Fruit fly (Drosophila melanogaster) whole organism, embryonic: ENCODE measurements around the gene CG43072.

Experiments
- Blimp-1 ChIP-seq: fragments of 200-800 bp; sonication (Bioruptor generic); optimal IDR thresholded peaks from 3 replicates; lab custom pipeline; 2018; ENCODE audit warnings: missing biosample characterization, missing genetic modification characterization, mild to moderate bottlenecking, moderate library complexity, missing genetic modification reagents
- CG1024 ChIP-seq: fragments of 200-800 bp; sonication (Bioruptor generic); IDR thresholded peaks from 2 replicates; pipeline ENCODE4 v1.3.6; 2022; ENCODE audit warnings: missing biosample characterization, missing genetic modification characterization
- CG10654 ChIP-seq: fragments of 200-800 bp; sonication (Bioruptor generic); optimal IDR thresholded peaks from 2 replicates; lab custom pipeline; 2016; ENCODE audit warnings: missing biosample characterization, missing genetic modification characterization
- CG11456 ChIP-seq: fragments of 200-800 bp; sonication (Bioruptor generic); IDR thresholded peaks from 3 replicates; pipeline ENCODE4 v1.3.6; 2022; ENCODE audit warnings: missing biosample characterization, missing genetic modification characterization
- CG12391 ChIP-seq: fragments of 200-800 bp; sonication (Bioruptor generic); optimal IDR thresholded peaks from 3 replicates; lab custom pipeline; 2018; ENCODE audit warnings: missing biosample characterization, mild to moderate bottlenecking, missing genetic modification characterization, moderate library complexity
- CG13894 ChIP-seq: fragments of 200-800 bp; sonication (Bioruptor generic); optimal IDR thresholded peaks from 3 replicates; lab custom pipeline; 2018; ENCODE audit warnings: missing biosample characterization, mild to moderate bottlenecking, missing genetic modification characterization, moderate library complexity
- CG15514 ChIP-seq: fragments of 200-800 bp; sonication (Bioruptor generic); optimal IDR thresholded peaks from 3 replicates; lab custom pipeline; 2017; ENCODE audit warnings: missing biosample characterization, missing genetic modification characterization, mild to moderate bottlenecking, moderate library complexity, missing genetic modification reagents
- CG16813 ChIP-seq: fragments of 200-800 bp; sonication (Bioruptor generic); IDR thresholded peaks from 3 replicates; pipeline ENCODE4 v1.3.6; 2022; ENCODE audit warnings: missing biosample characterization, missing genetic modification characterization; ENCODE audit not compliant: partially characterized antibody
- CG17186 ChIP-seq: fragments of 200-800 bp; sonication (Bioruptor generic); optimal IDR thresholded peaks from 3 replicates; lab custom pipeline; 2017; ENCODE audit warnings: missing biosample characterization, missing genetic modification reagents, missing genetic modification characterization
- CG17361 ChIP-seq: fragments of 200-800 bp; sonication (Bioruptor generic); IDR thresholded peaks from 3 replicates; pipeline ENCODE4 v1.3.6; 2022; ENCODE audit warnings: missing biosample characterization, missing genetic modification characterization
- CG17802 ChIP-seq: fragments of 200-800 bp; sonication (Bioruptor generic); optimal IDR thresholded peaks from 2 replicates; lab custom pipeline; 2018; ENCODE audit warnings: missing biosample characterization, mild to moderate bottlenecking, missing genetic modification characterization, moderate library complexity
- CG17912 ChIP-seq: fragments of 200-800 bp; sonication (Bioruptor generic); optimal IDR thresholded peaks from 2 replicates; lab custom pipeline; 2018; ENCODE audit warnings: missing biosample characterization, mild to moderate bottlenecking, missing genetic modification characterization
- CG2875 ChIP-seq: fragments of 200-800 bp; sonication (Bioruptor generic); optimal IDR thresholded peaks from 2 replicates; lab custom pipeline; 2017; ENCODE audit warnings: missing biosample characterization, mild to moderate bottlenecking, missing genetic modification characterization, missing genetic modification reagents
- CG32532 ChIP-seq: fragments of 200-800 bp; sonication (Bioruptor generic); IDR thresholded peaks from 2 replicates; pipeline ENCODE4 v1.3.6; 2022; ENCODE audit warnings: missing biosample characterization, missing genetic modification characterization
- CG3407 ChIP-seq: fragments of 200-800 bp; sonication (Bioruptor generic); optimal IDR thresholded peaks from 2 replicates; lab custom pipeline; 2018; ENCODE audit warnings: missing biosample characterization, mild to moderate bottlenecking, missing genetic modification characterization
- CG3838 ChIP-seq: fragments of 200-800 bp; sonication (Bioruptor generic); optimal IDR thresholded peaks from 3 replicates; lab custom pipeline; 2016; ENCODE audit warnings: missing biosample characterization, missing genetic modification characterization
- CG42726 ChIP-seq: fragments of 200-800 bp; sonication (Bioruptor generic); IDR thresholded peaks from 2 replicates; pipeline ENCODE4 v1.3.6; 2022; ENCODE audit warnings: missing biosample characterization, missing genetic modification characterization; ENCODE audit not compliant: partially characterized antibody
- CG43689 ChIP-seq: fragments of 200-800 bp; sonication (Bioruptor generic); IDR thresholded peaks from 2 replicates; pipeline ENCODE4 v1.3.6; 2022; ENCODE audit warnings: missing biosample characterization, missing genetic modification characterization
- CG4404 ChIP-seq: fragments of 200-800 bp; sonication (Bioruptor generic); IDR thresholded peaks from 2 replicates; pipeline ENCODE4 v1.3.6; 2022; ENCODE audit warnings: missing biosample characterization, missing genetic modification characterization
- CG4617 ChIP-seq: fragments of 200-800 bp; sonication (Bioruptor generic); optimal IDR thresholded peaks from 3 replicates; lab custom pipeline; 2016; ENCODE audit warnings: missing biosample characterization, missing genetic modification characterization, borderline replicate concordance
- CG6683 ChIP-seq: fragments of 200-800 bp; sonication (Bioruptor generic); optimal IDR thresholded peaks from 2 replicates; lab custom pipeline; 2017; ENCODE audit warnings: missing biosample characterization, mild to moderate bottlenecking, missing genetic modification characterization, missing genetic modification reagents
- CG8478 ChIP-seq: fragments of >200 bp; optimal IDR thresholded peaks from 2 replicates; lab custom pipeline; 2018
- CG9817 ChIP-seq: fragments of 200-800 bp; sonication (Bioruptor generic); optimal IDR thresholded peaks from 2 replicates; lab custom pipeline; 2018; ENCODE audit warnings: missing biosample characterization, mild to moderate bottlenecking, missing genetic modification characterization, moderate library complexity
- CHES-1-like ChIP-seq: fragments of 200-800 bp; sonication (Bioruptor generic); optimal IDR thresholded peaks from 2 replicates; lab custom pipeline; 2016; ENCODE audit warnings: missing biosample characterization, missing genetic modification characterization
- Fer1 ChIP-seq: fragments of 200-800 bp; sonication (Bioruptor generic); optimal IDR thresholded peaks from 2 replicates; lab custom pipeline; 2017; ENCODE audit warnings: missing biosample characterization, mild to moderate bottlenecking, missing genetic modification characterization
- Hmr ChIP-seq: fragments of 200-800 bp; sonication (Bioruptor generic); optimal IDR thresholded peaks from 3 replicates; lab custom pipeline; 2017; ENCODE audit warnings: mild to moderate bottlenecking, missing biosample characterization, missing genetic modification reagents, missing genetic modification characterization
- Hr51 ChIP-seq, 2 experiments: fragments of 200-800 bp; sonication (Bioruptor generic); optimal IDR thresholded peaks; 2 replicates in 1 of 2; 3 replicates in 1 of 2; lab custom pipeline; 2016 to 2018; ENCODE audit warnings: missing biosample characterization in 2 of 2, missing genetic modification characterization in 2 of 2, mild to moderate bottlenecking in 1 of 2, moderate library complexity in 1 of 2
- Myb ChIP-seq: fragments of 200-800 bp; sonication (Bioruptor generic); optimal IDR thresholded peaks from 2 replicates; lab custom pipeline; 2016; ENCODE audit warnings: missing biosample characterization, missing genetic modification characterization
- NFAT ChIP-seq: fragments of 200-800 bp; sonication (Bioruptor generic); IDR thresholded peaks from 2 replicates; pipeline ENCODE4 v1.3.6; 2022; ENCODE audit warnings: missing biosample characterization, missing genetic modification characterization
- Rfx ChIP-seq: fragments of 200-800 bp; sonication (Bioruptor generic); IDR thresholded peaks from 2 replicates; pipeline ENCODE4 v1.3.6; 2022; ENCODE audit warnings: missing biosample characterization, missing genetic modification characterization
- Trl ChIP-seq, 3 experiments: fragments of >200 bp in 2 of 3; fragments of 200-800 bp in 1 of 3; sonication (Bioruptor generic) in 1 of 3; optimal IDR thresholded peaks; 2 replicates in 1 of 3; 3 replicates in 2 of 3; lab custom pipeline; 2016 to 2017; ENCODE audit warnings: missing biosample characterization in 1 of 3, missing genetic modification characterization in 1 of 3
- abd-A ChIP-seq: fragments of 200-800 bp; sonication (Bioruptor generic); optimal IDR thresholded peaks from 3 replicates; lab custom pipeline; 2019; ENCODE audit warnings: missing biosample characterization, mild to moderate bottlenecking, missing genetic modification characterization, moderate library complexity
- cg ChIP-seq: fragments of 200-800 bp; sonication (Bioruptor generic); optimal IDR thresholded peaks from 3 replicates; lab custom pipeline; 2019; ENCODE audit warnings: missing biosample characterization, mild to moderate bottlenecking, missing genetic modification characterization, moderate library complexity
- chinmo ChIP-seq: fragments of 200-800 bp; sonication (Bioruptor generic); IDR thresholded peaks from 4 replicates; pipeline ENCODE4 v1.3.6; 2022; ENCODE audit warnings: missing biosample characterization, missing genetic modification characterization; ENCODE audit not compliant: partially characterized antibody
- chm ChIP-seq: fragments of 200-800 bp; sonication (Bioruptor generic); IDR thresholded peaks from 2 replicates; pipeline ENCODE4 v1.3.6; 2022; ENCODE audit warnings: missing biosample characterization, missing genetic modification characterization
- crol ChIP-seq: fragments of 200-800 bp; sonication (Bioruptor generic); IDR thresholded peaks from 2 replicates; pipeline ENCODE4 v1.3.6; 2022; ENCODE audit warnings: missing biosample characterization, missing genetic modification characterization
- disco-r ChIP-seq: fragments of 200-800 bp; sonication (Bioruptor generic); optimal IDR thresholded peaks from 2 replicates; lab custom pipeline; 2016; ENCODE audit warnings: missing biosample characterization, missing genetic modification characterization
- h ChIP-seq: fragments of >200 bp; optimal IDR thresholded peaks from 2 replicates; lab custom pipeline; 2017
- ham ChIP-seq: fragments of 200-800 bp; sonication (Bioruptor generic); IDR thresholded peaks from 2 replicates; pipeline ENCODE4 v1.3.6; 2022; ENCODE audit warnings: missing biosample characterization, missing genetic modification characterization
- jigr1 ChIP-seq: fragments of 200-800 bp; sonication (Bioruptor generic); IDR thresholded peaks from 3 replicates; pipeline ENCODE4 v1.3.6; 2022; ENCODE audit warnings: missing biosample characterization, missing genetic modification characterization
- lbe ChIP-seq: fragments of 200-800 bp; sonication (Bioruptor generic); optimal IDR thresholded peaks from 2 replicates; lab custom pipeline; 2016; ENCODE audit warnings: missing biosample characterization, mild to moderate bottlenecking, missing genetic modification characterization
- mam ChIP-seq: fragments of 200-800 bp; sonication (Bioruptor generic); optimal IDR thresholded peaks from 3 replicates; lab custom pipeline; 2016; ENCODE audit warnings: missing biosample characterization, missing genetic modification characterization
- nom ChIP-seq: fragments of 200-800 bp; sonication (Bioruptor generic); optimal IDR thresholded peaks from 2 replicates; lab custom pipeline; 2017; ENCODE audit warnings: missing biosample characterization, missing genetic modification characterization, mild to moderate bottlenecking, moderate library complexity, missing genetic modification reagents
- p53 ChIP-seq: fragments of 200-800 bp; sonication (Bioruptor generic); optimal IDR thresholded peaks from 2 replicates; lab custom pipeline; 2016; ENCODE audit warnings: missing biosample characterization, missing genetic modification characterization
- phol ChIP-seq: fragments of 200-800 bp; sonication (Bioruptor generic); optimal IDR thresholded peaks from 3 replicates; lab custom pipeline; 2018; ENCODE audit warnings: missing biosample characterization, mild to moderate bottlenecking, missing genetic modification characterization, moderate library complexity
- pita ChIP-seq: fragments of 200-800 bp; sonication (Bioruptor generic); optimal IDR thresholded peaks from 2 replicates; lab custom pipeline; 2017; ENCODE audit warnings: missing biosample characterization, mild to moderate bottlenecking, missing genetic modification characterization
- sens ChIP-seq: fragments of 200-800 bp; sonication (Bioruptor generic); peaks from one replicate; lab custom pipeline; 2016; ENCODE audit warnings: missing biosample characterization, missing genetic modification characterization
- slbo ChIP-seq: fragments of 200-800 bp; sonication (Bioruptor generic); IDR thresholded peaks from 2 replicates; pipeline ENCODE4 v1.3.6; 2022; ENCODE audit warnings: missing biosample characterization, missing genetic modification characterization
- slou ChIP-seq: fragments of 200-800 bp; sonication (Bioruptor generic); optimal IDR thresholded peaks from 3 replicates; lab custom pipeline; 2016; ENCODE audit warnings: missing biosample characterization, missing genetic modification characterization
- sob ChIP-seq: fragments of 200-800 bp; sonication (Bioruptor generic); IDR thresholded peaks from 2 replicates; pipeline ENCODE4 v1.3.6; 2022; ENCODE audit warnings: missing biosample characterization, missing genetic modification characterization
- sqz ChIP-seq: fragments of 200-800 bp; sonication (Bioruptor generic); optimal IDR thresholded peaks from 3 replicates; lab custom pipeline; 2018; ENCODE audit warnings: missing biosample characterization, mild to moderate bottlenecking, missing genetic modification characterization
- stc ChIP-seq: fragments of 200-800 bp; sonication (Bioruptor generic); IDR thresholded peaks from 2 replicates; pipeline ENCODE4 v1.3.6; 2022; ENCODE audit warnings: missing biosample characterization, missing genetic modification characterization
- vvl ChIP-seq: fragments of 200-800 bp; sonication (Bioruptor generic); IDR thresholded peaks from 2 replicates; pipeline ENCODE4 v1.3.6; 2022; ENCODE audit warnings: missing biosample characterization, missing genetic modification characterization

CG43072 gene

DNA sequence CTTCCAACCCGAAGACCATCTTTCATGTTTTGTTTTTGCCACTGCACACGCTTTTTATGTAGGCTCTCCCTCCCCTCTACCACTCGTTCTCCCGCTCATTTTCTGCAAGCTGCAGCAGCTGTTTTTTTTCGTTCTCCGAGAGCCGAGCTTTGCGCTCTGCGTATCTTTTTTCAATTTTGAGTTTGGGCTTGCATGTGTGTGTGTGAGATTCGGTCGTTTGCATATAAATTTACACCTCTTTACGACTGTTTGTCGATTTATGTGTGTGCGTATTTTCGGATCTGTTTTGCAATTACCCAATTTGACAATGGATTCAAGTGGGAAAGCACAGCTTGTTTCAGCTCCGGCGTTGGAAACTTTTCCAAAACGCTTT lies 8.1 kb upstream of the CG43072 start:
- TF ChIP-seq abd-A (tag; lab: Kevin White, UChicago) (peak; percentile 20), CG17361 (GFP tag; lab: Robert Waterston, UW) (0 out of 3 replicates have a peak, but pooled peaks have one; percentile 7), lbe (GFP tag; lab: Kevin White, UChicago) (no peak), p53 (GFP tag; lab: Kevin White, UChicago) (no peak), Blimp-1 (GFP tag; lab: Kevin White, UChicago) (no peak), Hr51 (GFP tag; optimal IDR thresholded peaks at IDR 0.05; lab: Kevin White, UChicago) (no peak), chinmo (GFP tag; lab: Robert Waterston, UW) (peak; percentile 96), disco-r (no peak), crol (GFP tag; lab: Robert Waterston, UW) (peak; percentile 50; the same call in 1 of the 2 replicates), CG2875 (GFP tag; lab: Kevin White, UChicago) (no peak), vvl (peak; percentile 58; the same call in 1 of the 2 replicates), slou (GFP tag; lab: Kevin White, UChicago) (no peak), CG32532 (GFP tag; lab: Robert Waterston, UW) (no peak), CG9817 (tag; lab: Kevin White, UChicago) (no peak), CG17802 (tag; lab: Kevin White, UChicago) (no peak), CG12391 (tag; lab: Kevin White, UChicago) (no peak), mam (no peak), CG43689 (GFP tag; lab: Robert Waterston, UW) (no peak), CG3838 (no peak), CG6683 (no peak), CG42726 (GFP tag; lab: Robert Waterston, UW) (no peak), Trl (optimal IDR thresholded peaks at IDR 0.05; lab: Kevin White, UChicago) (peak; percentile 43 to 44), Trl (GFP tag; optimal IDR thresholded peaks at IDR 0.05; lab: Kevin White, UChicago) (no peak), CG11456 (no peak), CG17186 (GFP tag; lab: Kevin White, UChicago) (no peak), CG10654 (no peak), pita (no peak), CHES-1-like (GFP tag; lab: Kevin White, UChicago) (no peak), CG16813 (GFP tag; lab: Robert Waterston, UW) (no peak), NFAT (GFP tag; lab: Robert Waterston, UW) (no peak), cg (peak; percentile 64), sens (GFP tag; lab: Kevin White, UChicago) (no peak), stc (GFP tag; lab: Robert Waterston, UW) (no peak), CG13894 (no peak)

DNA sequence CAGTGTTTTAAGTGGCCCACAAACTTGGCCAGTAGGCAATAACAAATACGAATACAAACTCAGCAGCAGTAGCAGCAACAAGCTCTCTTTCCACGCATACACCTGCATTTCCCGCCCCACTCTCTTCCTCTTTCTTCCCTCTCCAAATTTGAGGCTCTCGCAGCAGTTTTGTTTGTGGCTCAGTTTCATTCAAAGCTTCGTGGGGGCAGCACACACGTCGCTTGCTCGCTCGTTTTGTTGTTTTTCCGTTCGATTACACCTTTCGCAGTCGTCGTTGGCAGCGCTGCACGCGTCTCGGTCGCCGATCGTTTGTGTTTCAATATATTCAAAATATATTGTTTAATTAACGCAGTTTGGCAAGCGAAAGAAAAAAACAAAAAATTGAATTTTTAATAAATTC lies 7.0 kb upstream of the CG43072 start:
- TF ChIP-seq CG8478 (lab: Kevin White, UChicago) = no peak
- TF ChIP-seq chm = peak; percentile 38; the same call in 1 of the 2 replicates
- TF ChIP-seq h = no peak
- peak; percentile 7 for TF ChIP-seq Fer1
- no peak for TF ChIP-seq CG1024
- TF ChIP-seq CG3407 = no peak
- TF ChIP-seq CG17912 (GFP tag; lab: Kevin White, UChicago) = no peak
- no peak for TF ChIP-seq CG4404 (GFP tag; lab: Robert Waterston, UW)
- TF ChIP-seq sob (GFP tag; lab: Robert Waterston, UW) = peak; percentile 47; the same call in 1 of the 2 replicates
- no peak for TF ChIP-seq phol
- no peak for TF ChIP-seq sqz (GFP tag; lab: Kevin White, UChicago)
- TF ChIP-seq Rfx (GFP tag; lab: Robert Waterston, UW) = peak; percentile 60
- TF ChIP-seq CG4617 = no peak
- 0 out of 2 replicates have a peak, but pooled peaks have one; percentile 7 for TF ChIP-seq slbo (GFP tag; lab: Robert Waterston, UW)
- no peak for TF ChIP-seq Myb (GFP tag; lab: Kevin White, UChicago)
- TF ChIP-seq CG15514 (GFP tag; lab: Kevin White, UChicago) = peak; percentile 8
- TF ChIP-seq ham (GFP tag; lab: Robert Waterston, UW) = no peak
- TF ChIP-seq jigr1 = no peak
- TF ChIP-seq Hmr (GFP tag; lab: Kevin White, UChicago) = peak; percentile 29
- TF ChIP-seq nom (GFP tag; lab: Kevin White, UChicago) = peak; percentile 33
